Worm (Caenorhabditis elegans) whole organism, L4/young adult: ENCODE measurements around the gene cpr-8.

ENCODE experiments used
- W03F9.2 ChIP-seq: fragments of 150-350 bp; optimal IDR thresholded peaks from 2 replicates; lab custom pipeline; 2014; ENCODE audit warnings: missing biosample characterization, missing genetic modification characterization
- dao-5 ChIP-seq: sonication (generic microtip); optimal IDR thresholded peaks from 2 replicates; lab custom pipeline; 2016; ENCODE audit warnings: missing genotype, missing genetic modification characterization, moderate library complexity, missing compliant biosample characterization
- him-1 ChIP-seq: sonication (generic microtip); optimal IDR thresholded peaks from 2 replicates; lab custom pipeline; 2016; ENCODE audit warnings: missing genotype, missing genetic modification reagents, missing genetic modification characterization, missing compliant biosample characterization

- TF ChIP-seq dao-5 (tag; lab: Kevin White, UChicago) = no peak
- TF ChIP-seq him-1 (tag; lab: Kevin White, UChicago) = no peak
- TF ChIP-seq W03F9.2 (tag; lab: Kevin White, UChicago) = no peak
Observed at ce11 chrV:1165090-1165761, 30.8 kb downstream of the cpr-8 start, which contains the start of gene ptr-16.
